Worm (Caenorhabditis elegans): ENCODE measurements around the gene tpst-1.

- TF ChIP-seq fkh-10 (GFP tag; optimal IDR thresholded peaks at IDR 0.05) = no peak
- TF ChIP-seq ets-4 (tag; optimal IDR thresholded peaks at IDR 0.05) = no peak
- TF ChIP-seq dmd-4 (tag; optimal IDR thresholded peaks at IDR 0.05; ENCODE audit: borderline replicate concordance) = no peak
- TF ChIP-seq nhr-11 (tag; optimal IDR thresholded peaks at IDR 0.05) = no peak
- TF ChIP-seq F13H6.1 (tag; optimal IDR thresholded peaks at IDR 0.05) = no peak
- TF ChIP-seq ceh-14 (tag; optimal IDR thresholded peaks at IDR 0.05) = no peak
- TF ChIP-seq ceh-30 (tag; optimal IDR thresholded peaks at IDR 0.05) = no peak
- TF ChIP-seq ama-1 (optimal IDR thresholded peaks at IDR 0.05) = no peak
- no peak for TF ChIP-seq pros-1 (tag; optimal IDR thresholded peaks at IDR 0.05)
- TF ChIP-seq npax-4 (tag; optimal IDR thresholded peaks at IDR 0.05) = no peak
- TF ChIP-seq K02D7.2 (tag; optimal IDR thresholded peaks at IDR 0.05) = no peak
- TF ChIP-seq hlh-15 (tag; optimal IDR thresholded peaks at IDR 0.05) = no peak
- TF ChIP-seq nfya-1 (tag; optimal IDR thresholded peaks at IDR 0.05) = no peak
- TF ChIP-seq unc-86 (tag; optimal IDR thresholded peaks at IDR 0.05) = no peak
Measured at ce11 chrIII:12668821-12669220, 6.7 kb upstream of the tpst-1 start.
